Worm (Caenorhabditis elegans): ENCODE results near the gene srz-5.

Gene srz-5

DNA sequence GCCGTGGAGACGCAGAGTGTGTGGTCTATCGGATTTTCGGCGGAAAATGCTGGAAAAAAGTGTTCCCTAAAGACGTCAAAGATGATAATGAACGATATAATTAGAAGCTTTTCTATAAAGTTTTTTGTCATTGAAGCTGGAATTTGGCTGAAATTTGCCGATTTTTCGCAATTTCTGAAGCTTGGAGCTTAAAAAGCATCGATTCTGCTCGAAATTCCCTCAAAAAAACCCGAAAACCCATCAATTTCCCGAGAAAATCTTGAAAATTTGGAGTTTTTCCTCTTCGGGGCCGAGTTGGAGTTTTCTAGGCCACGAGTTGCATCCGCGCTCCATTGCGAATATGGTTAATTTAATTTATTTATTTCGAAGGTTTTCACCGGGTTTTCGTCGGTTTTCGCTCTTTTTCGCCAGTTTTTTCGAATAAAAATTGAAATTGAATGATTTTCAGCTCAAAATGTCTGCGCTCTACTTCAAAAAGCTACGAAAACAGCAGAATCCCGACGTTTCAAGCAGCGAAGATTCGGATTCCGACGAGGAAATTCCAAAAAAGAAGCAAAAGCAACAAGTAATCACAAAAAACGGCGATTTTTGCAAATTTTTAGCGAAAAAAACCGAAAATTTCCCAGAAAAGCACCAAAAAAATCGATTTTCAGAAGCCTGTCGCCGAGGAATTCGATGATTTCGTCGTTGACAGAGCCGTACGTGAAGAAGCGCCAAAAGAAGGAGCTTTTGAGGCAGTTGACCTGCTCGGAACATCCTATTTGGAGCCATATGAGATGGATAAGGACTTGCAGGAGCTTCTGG, 11.8 kb downstream of the srz-5 start, which contains the start of the genes col-71 and Y49F6B.2 (continued):
- TF ChIP-seq unc-30 (tag; optimal IDR thresholded peaks at IDR 0.05) (no peak), lir-3 (tag; optimal IDR thresholded peaks at IDR 0.05; ENCODE audit: poor library complexity) (peak; percentile 95), lin-14 (GFP tag; optimal IDR thresholded peaks at IDR 0.05) (peak; percentile 89), nhr-90 (tag; optimal IDR thresholded peaks at IDR 0.05; ENCODE audit: poor library complexity) (peak; percentile 89), rnt-1 (tag; optimal IDR thresholded peaks at IDR 0.05) (peak; percentile 98), zip-4 (GFP tag; optimal IDR thresholded peaks at IDR 0.05) (no peak), C16A3.4 (tag; optimal IDR thresholded peaks at IDR 0.05) (peak; percentile 72), zag-1 (tag; optimal IDR thresholded peaks at IDR 0.05) (no peak), nhr-19 (GFP tag; conservative IDR thresholded peaks at IDR 0.05) (peak; percentile 79), sup-37 (GFP tag; optimal IDR thresholded peaks at IDR 0.05) (no peak), ztf-11 (tag; optimal IDR thresholded peaks at IDR 0.05) (peak in 1 of 2 experiments; percentile 90), lin-35 (GFP tag; optimal IDR thresholded peaks at IDR 0.05) (peak; percentile 71 to 74), unc-130 (tag; optimal IDR thresholded peaks at IDR 0.05) (peak; percentile 24), isw-1 (GFP tag; IDR thresholded peaks at IDR 0.05) (peak; percentile 74), lsy-2 (tag; optimal IDR thresholded peaks at IDR 0.05) (peak; percentile 84 to 85), dpl-1 (GFP tag; optimal IDR thresholded peaks at IDR 0.05) (peak; percentile 65 to 79 (median 74)), snpc-4 (tag; optimal IDR thresholded peaks at IDR 0.05) (peak; percentile 58), elt-2 (tag; optimal IDR thresholded peaks at IDR 0.05) (peak; percentile 68), snu-23 (GFP tag; optimal IDR thresholded peaks at IDR 0.05) (peak; percentile 86), hlh-4 (tag; optimal IDR thresholded peaks at IDR 0.05) (no peak), mdl-1 (tag; optimal IDR thresholded peaks at IDR 0.05) (peak in 1 of 2 experiments; percentile 53), ceh-8 (GFP tag; optimal IDR thresholded peaks at IDR 0.05) (peak; percentile 96), fkh-4 (tag; optimal IDR thresholded peaks at IDR 0.05; ENCODE audit: borderline replicate concordance) (peak; percentile 95), jun-1 (tag; optimal IDR thresholded peaks at IDR 0.05) (peak; percentile 31), sox-4 (tag; optimal IDR thresholded peaks at IDR 0.05) (peak; percentile 76), tbx-2 (tag; optimal IDR thresholded peaks at IDR 0.05) (peak; percentile 89), egl-27 (tag; optimal IDR thresholded peaks at IDR 0.05) (no peak), egl-13 (tag; optimal IDR thresholded peaks at IDR 0.05) (peak; percentile 91), unc-98 (GFP tag; IDR thresholded peaks at IDR 0.05) (peak; percentile 80), nhr-85 (tag) (peak; percentile 91), skn-1 (tag; optimal IDR thresholded peaks at IDR 0.05) (peak; percentile 65), ztf-4 (tag; optimal IDR thresholded peaks at IDR 0.05) (no peak), lin-13 (GFP tag; optimal IDR thresholded peaks at IDR 0.05) (peak; percentile 80), nhr-47 (tag; optimal IDR thresholded peaks at IDR 0.05) (peak; percentile 90), nhr-20 (tag; optimal IDR thresholded peaks at IDR 0.05) (peak; percentile 76), ceh-82 (tag; optimal IDR thresholded peaks at IDR 0.05) (peak; percentile 76 to 82 (median 78)), unc-86 (tag; optimal IDR thresholded peaks at IDR 0.05) (peak; percentile 75), F16B12.6 (tag; optimal IDR thresholded peaks at IDR 0.05) (peak; percentile 66), fkh-8 (tag; optimal IDR thresholded peaks at IDR 0.05) (peak; percentile 86), pqm-1 (tag; optimal IDR thresholded peaks at IDR 0.05) (no peak), mab-9 (GFP tag; IDR thresholded peaks at IDR 0.05) (peak; percentile 86), nhr-77 (tag; optimal IDR thresholded peaks at IDR 0.05) (peak; percentile 11), Y116A8C.19 (tag; optimal IDR thresholded peaks at IDR 0.05; ENCODE audit: borderline replicate concordance) (peak; percentile 32), C04F5.9 (tag; optimal IDR thresholded peaks at IDR 0.05) (peak; percentile 80), mep-1 (tag; optimal IDR thresholded peaks at IDR 0.05) (peak; percentile 85), nhr-237 (tag; optimal IDR thresholded peaks at IDR 0.05) (peak; percentile 40), C34B4.2 (tag; optimal IDR thresholded peaks at IDR 0.05) (no peak), ceh-88 (GFP tag; IDR thresholded peaks at IDR 0.05) (peak; percentile 41; the same call in 1 of the 2 replicates), swsn-7 (tag; optimal IDR thresholded peaks at IDR 0.05) (peak; percentile 81), xbp-1 (tag; optimal IDR thresholded peaks at IDR 0.05) (peak; percentile 87), aha-1 (tag; optimal IDR thresholded peaks at IDR 0.05) (no peak)
